Worm (Caenorhabditis elegans) whole organism, young adult: Measurements from ENCODE around the gene nfm-1.

Experiments
- B0336.3 ChIP-seq: fragments of 200-800 bp; sonication (Bioruptor generic); IDR thresholded peaks from 2 replicates; pipeline ENCODE4 v1.3.6; 2022; ENCODE audit warnings: missing genetic modification characterization, missing compliant biosample characterization
- C06A6.2 ChIP-seq: fragments of 200-800 bp; sonication (Bioruptor generic); conservative IDR thresholded peaks from 2 replicates; pipeline ENCODE4 v1.3.6; 2022; ENCODE audit warnings: missing genetic modification characterization, missing compliant biosample characterization
- F10E7.11 ChIP-seq: sonication (generic microtip); optimal IDR thresholded peaks from 2 replicates; lab custom pipeline; 2017; ENCODE audit warnings: mild to moderate bottlenecking, missing genetic modification characterization, moderate library complexity, missing compliant biosample characterization
- F33H1.4 ChIP-seq: fragments of 200-800 bp; sonication (Bioruptor generic); IDR thresholded peaks from 2 replicates; pipeline ENCODE4 v1.3.6; 2022; ENCODE audit warnings: missing genetic modification reagents, missing genetic modification characterization, missing compliant biosample characterization
- F37B4.10 ChIP-seq: fragments of 200-800 bp; sonication (Bioruptor generic); IDR thresholded peaks from 2 replicates; pipeline ENCODE4 v1.3.6; 2022; ENCODE audit warnings: missing genetic modification characterization, missing compliant biosample characterization
- F39B2.1 ChIP-seq: fragments of 200-800 bp; sonication (Bioruptor generic); IDR thresholded peaks from 2 replicates; pipeline ENCODE4 v1.3.6; 2022; ENCODE audit warnings: missing genetic modification reagents, missing genetic modification characterization, missing compliant biosample characterization
- K11D2.4 ChIP-seq: fragments of 200-800 bp; sonication (Bioruptor generic); IDR thresholded peaks from 2 replicates; pipeline ENCODE4 v1.3.6; 2022; ENCODE audit warnings: missing genetic modification reagents, missing genetic modification characterization, missing compliant biosample characterization
- K12H6.12 ChIP-seq: fragments of 200-800 bp; sonication (Bioruptor generic); optimal IDR thresholded peaks from 2 replicates; lab custom pipeline; 2018; ENCODE audit warnings: mild to moderate bottlenecking, missing genetic modification characterization, missing compliant biosample characterization
- T26A5.8 ChIP-seq: sonication (generic microtip); optimal IDR thresholded peaks from 2 replicates; lab custom pipeline; 2016; ENCODE audit warnings: missing genetic modification characterization, missing compliant biosample characterization
- Y53F4B.3 ChIP-seq: fragments of 200-800 bp; sonication (Bioruptor generic); IDR thresholded peaks from 2 replicates; pipeline ENCODE4 v1.3.6; 2022; ENCODE audit warnings: missing genetic modification reagents, missing genetic modification characterization, missing compliant biosample characterization
- Y56A3A.18 ChIP-seq: fragments of 200-800 bp; sonication (Bioruptor generic); IDR thresholded peaks from 2 replicates; pipeline ENCODE4 v1.3.6; 2022; ENCODE audit warnings: missing genetic modification reagents, missing genetic modification characterization, missing compliant biosample characterization
- Y95B8A.8 ChIP-seq: fragments of 200-800 bp; sonication (Bioruptor generic); IDR thresholded peaks from 2 replicates; pipeline ENCODE4 v1.3.6; 2022; ENCODE audit warnings: missing genetic modification reagents, missing genetic modification characterization, missing compliant biosample characterization
- aptf-2 ChIP-seq: fragments of 200-800 bp; sonication (Bioruptor generic); conservative IDR thresholded peaks from 2 replicates; pipeline ENCODE4 v1.3.6; 2022; ENCODE audit warnings: missing genetic modification reagents, missing genetic modification characterization, missing compliant biosample characterization
- atf-7 ChIP-seq: sonication (generic microtip); optimal IDR thresholded peaks from 2 replicates; lab custom pipeline; 2017; ENCODE audit warnings: mild to moderate bottlenecking, missing genetic modification characterization, missing compliant biosample characterization
- athp-1 ChIP-seq: sonication (generic microtip); optimal IDR thresholded peaks from 2 replicates; lab custom pipeline; 2017; ENCODE audit warnings: mild to moderate bottlenecking, missing genetic modification characterization, missing compliant biosample characterization
- bed-2 ChIP-seq: fragments of 200-800 bp; sonication (Bioruptor generic); IDR thresholded peaks from 2 replicates; pipeline ENCODE4 v1.3.6; 2022; ENCODE audit warnings: missing genetic modification reagents, missing genetic modification characterization, missing compliant biosample characterization
- ccch-3 ChIP-seq: fragments of 200-800 bp; sonication (Bioruptor generic); optimal IDR thresholded peaks from 2 replicates; lab custom pipeline; 2018; ENCODE audit warnings: mild to moderate bottlenecking, missing genetic modification characterization, missing compliant biosample characterization
- cebp-2 ChIP-seq: fragments of 200-800 bp; sonication (Bioruptor generic); IDR thresholded peaks from 2 replicates; pipeline ENCODE4 v1.3.6; 2022; ENCODE audit warnings: missing genetic modification characterization, missing compliant biosample characterization
- ceh-58 ChIP-seq: fragments of 200-800 bp; sonication (Bioruptor generic); IDR thresholded peaks from 2 replicates; pipeline ENCODE4 v1.3.6; 2022; ENCODE audit warnings: missing genetic modification characterization, missing compliant biosample characterization
- dox-1 ChIP-seq: fragments of 200-800 bp; sonication (Bioruptor generic); IDR thresholded peaks from 2 replicates; pipeline ENCODE4 v1.3.6; 2022; ENCODE audit warnings: missing genetic modification reagents, missing genetic modification characterization, missing compliant biosample characterization
- efl-1 ChIP-seq: fragments of 150-350 bp; optimal IDR thresholded peaks from 2 replicates; lab custom pipeline; 2014; ENCODE audit warnings: missing biosample characterization, missing genetic modification reagents, missing genetic modification characterization
- ekl-4 ChIP-seq: fragments of 200-800 bp; sonication (Bioruptor generic); IDR thresholded peaks from 2 replicates; pipeline ENCODE4 v1.3.6; 2022; ENCODE audit warnings: missing genetic modification reagents, missing genetic modification characterization, missing compliant biosample characterization
- hmg-1.2 ChIP-seq: fragments of 200-800 bp; sonication (Bioruptor generic); IDR thresholded peaks from 2 replicates; pipeline ENCODE4 v1.3.6; 2022; ENCODE audit warnings: missing genetic modification reagents, missing genetic modification characterization, missing compliant biosample characterization
- let-526 ChIP-seq: fragments of 200-800 bp; sonication (Bioruptor generic); IDR thresholded peaks from 2 replicates; pipeline ENCODE4 v1.3.6; 2022; ENCODE audit warnings: missing genetic modification reagents, missing genetic modification characterization, missing compliant biosample characterization
- lin-26 ChIP-seq: fragments of 200-800 bp; sonication (Bioruptor generic); IDR thresholded peaks from 2 replicates; pipeline ENCODE4 v1.3.6; 2022; ENCODE audit warnings: missing genetic modification reagents, missing genetic modification characterization, missing compliant biosample characterization
- madf-3 ChIP-seq: fragments of 200-800 bp; sonication (Bioruptor generic); IDR thresholded peaks from 2 replicates; pipeline ENCODE4 v1.3.6; 2022; ENCODE audit warnings: missing genetic modification reagents, missing genetic modification characterization, missing compliant biosample characterization
- mcd-1 ChIP-seq: fragments of 200-800 bp; sonication (Bioruptor generic); IDR thresholded peaks from 2 replicates; pipeline ENCODE4 v1.3.6; 2022; ENCODE audit warnings: missing genetic modification reagents, missing genetic modification characterization, missing compliant biosample characterization
- mxl-1 ChIP-seq: sonication (generic microtip); optimal IDR thresholded peaks from 2 replicates; lab custom pipeline; 2016; ENCODE audit warnings: missing genetic modification characterization, missing compliant biosample characterization
- nfya-1 ChIP-seq: sonication (generic microtip); optimal IDR thresholded peaks from 2 replicates; lab custom pipeline; 2017; ENCODE audit warnings: antibody characterized with exemption, missing compliant biosample characterization, missing genetic modification characterization, borderline replicate concordance; ENCODE audit not compliant: insufficient read depth
- nhr-80 ChIP-seq: sonication (generic microtip); optimal IDR thresholded peaks from 2 replicates; lab custom pipeline; 2016; ENCODE audit warnings: missing genetic modification characterization, missing compliant biosample characterization
- nhr-90 ChIP-seq: sonication (generic microtip); optimal IDR thresholded peaks from 2 replicates; lab custom pipeline; 2016; ENCODE audit warnings: missing genotype, mild to moderate bottlenecking, missing genetic modification characterization, missing compliant biosample characterization
- rcor-1 ChIP-seq: fragments of 200-800 bp; sonication (Bioruptor generic); IDR thresholded peaks from 2 replicates; pipeline ENCODE4 v1.3.6; 2022; ENCODE audit warnings: missing genetic modification reagents, missing genetic modification characterization, missing compliant biosample characterization
- snpc-3.4 ChIP-seq: sonication (generic microtip); optimal IDR thresholded peaks from 2 replicates; lab custom pipeline; 2017; ENCODE audit warnings: missing genetic modification characterization, mild to moderate bottlenecking, missing compliant biosample characterization, antibody characterized with exemption, moderate library complexity, missing genotype, missing genetic modification reagents
- snpc-4 ChIP-seq, 5 experiments: fragments of 150-350 bp in 1 of 5; sonication (generic microtip) in 4 of 5; optimal IDR thresholded peaks; 2 replicates each; lab custom pipeline; 2014 to 2018; ENCODE audit warnings: missing genetic modification characterization in 5 of 5, missing biosample characterization in 3 of 5, antibody characterized with exemption in 2 of 5, mild to moderate bottlenecking in 2 of 5, missing compliant biosample characterization in 2 of 5, missing genotype in 2 of 5, moderate library complexity in 2 of 5, missing genetic modification reagents in 1 of 5
- sptf-2 ChIP-seq: fragments of 200-800 bp; sonication (Bioruptor generic); optimal IDR thresholded peaks from 2 replicates; lab custom pipeline; 2018; ENCODE audit warnings: mild to moderate bottlenecking, missing genetic modification characterization, missing compliant biosample characterization
- unc-130 ChIP-seq: sonication (generic microtip); optimal IDR thresholded peaks from 2 replicates; lab custom pipeline; 2016; ENCODE audit warnings: missing genetic modification reagents, missing genetic modification characterization, missing compliant biosample characterization
- ztf-22 ChIP-seq: fragments of 200-800 bp; sonication (Bioruptor generic); optimal IDR thresholded peaks from 2 replicates; lab custom pipeline; 2018; ENCODE audit warnings: mild to moderate bottlenecking, missing genetic modification characterization, moderate library complexity, missing compliant biosample characterization
- ztf-26 ChIP-seq: sonication (generic microtip); optimal IDR thresholded peaks from 2 replicates; lab custom pipeline; 2017; ENCODE audit warnings: missing genetic modification characterization, missing compliant biosample characterization

nfm-1 gene

ce11 chrIII:6141532-6141931 lies 17.7 kb upstream of the nfm-1 start (continued):
- no peak for TF ChIP-seq snpc-4 (GFP tag; optimal IDR thresholded peaks at IDR 0.05; lab: Kevin White, UChicago)
- TF ChIP-seq snpc-4 (tag; optimal IDR thresholded peaks at IDR 0.05; lab: Kevin White, UChicago), result no peak
- TF ChIP-seq lin-26, result no peak
- TF ChIP-seq atf-7 (tag; lab: Kevin White, UChicago), result no peak
- TF ChIP-seq nhr-90, result no peak
- no peak for TF ChIP-seq bed-2 (GFP tag; lab: Robert Waterston, UW)
- TF ChIP-seq B0336.3 (GFP tag; lab: Robert Waterston, UW), result no peak
- no peak for TF ChIP-seq F39B2.1 (GFP tag; lab: Robert Waterston, UW)
- TF ChIP-seq nfya-1 (tag; lab: Kevin White, UChicago), result no peak
- TF ChIP-seq madf-3 (GFP tag; lab: Robert Waterston, UW), result no peak
- no peak for TF ChIP-seq aptf-2 (GFP tag; lab: Robert Waterston, UW)
- TF ChIP-seq athp-1 (tag; lab: Kevin White, UChicago), result no peak
- 0 out of 2 replicates have a peak, but pooled peaks have one; percentile 30 for TF ChIP-seq ekl-4 (GFP tag; lab: Robert Waterston, UW)
- TF ChIP-seq dox-1 (GFP tag; lab: Robert Waterston, UW), result no peak

ce11 chrIII:6144390-6144962 lies 14.8 kb upstream of the nfm-1 start:
- TF ChIP-seq efl-1 (GFP tag; lab: Kevin White, UChicago) (no peak), cebp-2 (GFP tag; lab: Robert Waterston, UW) (no peak), K11D2.4 (GFP tag; lab: Robert Waterston, UW) (no peak), hmg-1.2 (GFP tag; lab: Robert Waterston, UW) (no peak), F39B2.1 (GFP tag; lab: Robert Waterston, UW) (no peak), ztf-26 (tag; lab: Kevin White, UChicago) (peak; percentile 14), let-526 (GFP tag; lab: Robert Waterston, UW) (no peak), mxl-1 (tag; lab: Kevin White, UChicago) (no peak)

ce11 chrIII:6145309-6145708 lies 13.9 kb upstream of the nfm-1 start:
- TF ChIP-seq C06A6.2 (GFP tag; lab: Robert Waterston, UW), result no peak
- TF ChIP-seq nhr-80 (tag; lab: Kevin White, UChicago), result peak; percentile 35
- peak; percentile 54 for TF ChIP-seq ztf-26 (tag; lab: Kevin White, UChicago)

ce11 chrIII:6145896-6146295 lies 13.4 kb upstream of the nfm-1 start, which contains the start of gene Y42G9A.3:
Gene Y42G9A.3, plus strand, starts transcription at chrIII:6146258.
- TF ChIP-seq nhr-80 (tag; lab: Kevin White, UChicago), result peak; percentile 28
- no peak for TF ChIP-seq aptf-2 (GFP tag; lab: Robert Waterston, UW)

- no peak for TF ChIP-seq unc-130
- no peak for TF ChIP-seq F33H1.4 (GFP tag; lab: Robert Waterston, UW)
- TF ChIP-seq K12H6.12 (tag; lab: Kevin White, UChicago), result no peak
- TF ChIP-seq Y95B8A.8, result no peak
- TF ChIP-seq F10E7.11 (tag; lab: Kevin White, UChicago), result no peak
- no peak for TF ChIP-seq snpc-3.4 (tag; lab: Kevin White, UChicago)
- TF ChIP-seq T26A5.8 (tag; lab: Kevin White, UChicago), result no peak
- TF ChIP-seq ztf-22 (GFP tag; lab: Kevin White, UChicago), result no peak
- TF ChIP-seq mcd-1 (GFP tag; lab: Robert Waterston, UW), result no peak
- no peak for TF ChIP-seq sptf-2 (GFP tag; lab: Kevin White, UChicago)
- no peak for TF ChIP-seq bed-2 (GFP tag; lab: Robert Waterston, UW)
- TF ChIP-seq rcor-1, result no peak
- no peak for TF ChIP-seq ceh-58 (GFP tag; lab: Robert Waterston, UW)
- no peak for TF ChIP-seq Y56A3A.18
- TF ChIP-seq F37B4.10 (GFP tag; lab: Robert Waterston, UW), result no peak
- no peak for TF ChIP-seq mxl-1 (tag; lab: Kevin White, UChicago)
- TF ChIP-seq nhr-90, result no peak
- TF ChIP-seq Y53F4B.3 (GFP tag; lab: Robert Waterston, UW), result no peak
- no peak for TF ChIP-seq ccch-3 (GFP tag; lab: Kevin White, UChicago)
Observed at ce11 chrIII:6146797-6147196, 12.5 kb upstream of the nfm-1 start.
